Worm (Caenorhabditis elegans) whole organism, L1 larva: ENCODE data around the gene Y110A2AL.3.

Experiments
- aly-2 ChIP-seq: fragments of 150-350 bp; optimal IDR thresholded peaks from 2 replicates; lab custom pipeline; 2014; ENCODE audit warnings: missing biosample characterization, missing genetic modification characterization
- dpl-1 ChIP-seq, 3 experiments: fragments of 150-350 bp in 2 of 3; sonication (generic microtip) in 1 of 3; optimal IDR thresholded peaks; 2 replicates each; lab custom pipeline; 2014 to 2017; ENCODE audit warnings: missing biosample characterization in 3 of 3, missing genetic modification characterization in 3 of 3, missing genetic modification reagents in 3 of 3
- lir-3 ChIP-seq: sonication (generic microtip); optimal IDR thresholded peaks from 2 replicates; lab custom pipeline; 2016; ENCODE audit warnings: mild to moderate bottlenecking, missing genetic modification characterization, moderate library complexity, missing compliant biosample characterization; ENCODE audit not compliant: poor library complexity
- mdl-1 ChIP-seq, 2 experiments: fragments of 150-350 bp; optimal IDR thresholded peaks; 2 replicates each; lab custom pipeline; 2014 to 2017; ENCODE audit warnings: missing biosample characterization in 2 of 2, missing genetic modification characterization in 2 of 2, inconsistent platforms in 1 of 2
- nhr-12 ChIP-seq: sonication (generic microtip); optimal IDR thresholded peaks from 2 replicates; lab custom pipeline; 2017; ENCODE audit warnings: missing biosample characterization, missing genetic modification characterization
- nhr-20 ChIP-seq: sonication (generic microtip); optimal IDR thresholded peaks from 2 replicates; lab custom pipeline; 2016; ENCODE audit warnings: mild to moderate bottlenecking, missing genetic modification characterization, missing compliant biosample characterization
- nhr-237 ChIP-seq: fragments of 150-350 bp; optimal IDR thresholded peaks from 2 replicates; lab custom pipeline; 2014; ENCODE audit warnings: missing biosample characterization, missing genetic modification characterization
- nhr-84 ChIP-seq: sonication (generic microtip); optimal IDR thresholded peaks from 2 replicates; lab custom pipeline; 2017; ENCODE audit warnings: missing biosample characterization, missing genetic modification characterization
- rnt-1 ChIP-seq: sonication (generic microtip); optimal IDR thresholded peaks from 2 replicates; lab custom pipeline; 2016; ENCODE audit warnings: mild to moderate bottlenecking, missing genetic modification characterization, moderate library complexity, missing compliant biosample characterization
- snu-23 ChIP-seq: sonication (generic microtip); optimal IDR thresholded peaks from 2 replicates; lab custom pipeline; 2016; ENCODE audit warnings: missing genetic modification characterization, missing compliant biosample characterization
- unc-130 ChIP-seq: fragments of 150-350 bp; optimal IDR thresholded peaks from 2 replicates; lab custom pipeline; 2017; ENCODE audit warnings: missing biosample characterization, missing genetic modification characterization, inconsistent platforms
- xbp-1 ChIP-seq: sonication (generic microtip); optimal IDR thresholded peaks from 2 replicates; lab custom pipeline; 2016; ENCODE audit warnings: missing genetic modification characterization, missing compliant biosample characterization
- zag-1 ChIP-seq: fragments of 150-350 bp; optimal IDR thresholded peaks from 2 replicates; lab custom pipeline; 2014; ENCODE audit warnings: missing biosample characterization, missing genetic modification characterization
- zip-4 ChIP-seq: fragments of 200-800 bp; sonication (Bioruptor generic); optimal IDR thresholded peaks from 2 replicates; lab custom pipeline; 2018; ENCODE audit warnings: mild to moderate bottlenecking, missing genetic modification characterization, moderate library complexity, missing compliant biosample characterization

DNA sequence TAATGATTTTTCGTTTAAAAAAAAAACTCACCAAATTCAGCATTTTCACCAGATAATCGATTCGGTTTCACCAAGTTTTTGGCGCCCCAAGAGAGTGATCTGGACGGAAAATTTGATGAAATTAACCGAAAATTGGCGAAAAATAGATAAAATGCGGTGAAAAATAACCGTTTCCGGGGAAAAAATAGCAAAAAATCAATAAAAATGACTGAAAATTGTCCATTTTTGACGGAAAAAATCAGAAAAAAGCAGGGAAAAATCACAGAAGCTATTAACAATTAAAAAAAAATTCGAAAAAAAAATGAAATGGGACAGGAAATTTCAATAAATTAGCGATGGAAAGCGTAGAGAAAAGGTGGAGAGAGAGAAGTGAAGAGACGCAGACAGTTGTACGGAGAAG lies 46.6 kb downstream of the Y110A2AL.3 start, which contains the start of gene ubc-15:
- TF ChIP-seq nhr-20 (tag; lab: Kevin White, UChicago) (no peak), aly-2 (no peak), unc-130 (tag; lab: Kevin White, UChicago) (no peak), xbp-1 (no peak), nhr-84 (tag; lab: Kevin White, UChicago) (no peak), lir-3 (no peak), dpl-1 (GFP tag; optimal IDR thresholded peaks at IDR 0.05; lab: Kevin White, UChicago) (no peak), nhr-237 (tag; lab: Kevin White, UChicago) (no peak), rnt-1 (no peak), zip-4 (GFP tag; lab: Kevin White, UChicago) (no peak), zag-1 (tag; lab: Kevin White, UChicago) (no peak), mdl-1 (tag; optimal IDR thresholded peaks at IDR 0.05; lab: Kevin White, UChicago) (no peak), nhr-12 (tag; lab: Kevin White, UChicago) (no peak), snu-23 (no peak)
